Worm (Caenorhabditis elegans) whole organism, L4/young adult: Measurements from ENCODE around the gene R03G5.6.

ENCODE experiments used
- W03F9.2 ChIP-seq: fragments of 150-350 bp; optimal IDR thresholded peaks from 2 replicates; lab custom pipeline; 2014; ENCODE audit warnings: missing biosample characterization, missing genetic modification characterization
- dao-5 ChIP-seq: sonication (generic microtip); optimal IDR thresholded peaks from 2 replicates; lab custom pipeline; 2016; ENCODE audit warnings: missing genotype, missing genetic modification characterization, moderate library complexity, missing compliant biosample characterization
- him-1 ChIP-seq: sonication (generic microtip); optimal IDR thresholded peaks from 2 replicates; lab custom pipeline; 2016; ENCODE audit warnings: missing genotype, missing genetic modification reagents, missing genetic modification characterization, missing compliant biosample characterization

R03G5.6 gene

DNA sequence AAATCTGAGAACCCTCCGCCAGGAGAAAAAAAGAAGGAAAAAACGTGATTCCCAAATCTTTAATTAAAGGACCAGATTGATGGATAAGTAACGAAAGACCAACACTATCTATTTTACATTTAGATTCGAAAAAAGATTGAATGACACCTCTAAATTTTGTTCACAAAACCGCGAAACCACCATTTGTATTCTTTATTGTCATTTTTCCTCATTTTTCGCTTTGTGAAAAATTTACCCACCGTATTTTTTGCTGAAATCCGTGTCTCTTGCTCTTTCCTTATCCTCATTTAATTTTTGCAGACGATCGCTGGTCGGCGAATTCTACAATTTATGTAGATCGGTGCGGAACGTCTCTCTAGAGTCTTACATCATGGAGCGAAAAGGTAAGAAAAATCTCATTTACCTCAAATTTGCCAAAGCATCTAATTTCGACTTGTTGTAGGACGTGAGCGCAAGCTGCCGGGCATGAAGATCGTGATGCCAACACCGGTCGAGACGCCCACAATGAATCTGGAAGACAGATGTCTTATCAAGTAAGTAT, at the start of gene R03G5.6, which contains the start of gene sek-1:
TSS of gene R03G5.6 (minus strand) at position 491 of the 541 bp plus-strand sequence.
TSS of gene sek-1 (plus strand) at position 301 of the 541 bp plus-strand sequence.
- TF ChIP-seq him-1: no peak

DNA sequence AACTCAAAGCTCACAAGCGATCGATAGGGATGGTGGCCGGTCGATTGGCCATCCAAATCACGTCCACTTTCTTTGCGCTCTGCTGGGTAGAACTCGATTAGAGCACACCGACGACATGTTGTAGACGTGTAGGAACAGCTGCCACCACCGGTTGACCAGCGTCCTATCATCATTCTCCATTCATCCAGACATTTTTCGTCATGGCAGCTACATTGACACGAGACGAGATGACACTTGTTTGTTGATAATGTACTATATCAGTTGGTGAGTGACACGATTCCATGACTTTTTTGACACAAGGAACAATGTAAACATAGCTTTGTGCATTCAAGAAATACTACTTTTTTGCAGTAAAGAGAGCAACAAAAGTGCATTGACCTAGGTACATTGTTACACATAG, 49.8 kb upstream of the R03G5.6 start:
- no peak for TF ChIP-seq dao-5 (tag; lab: Kevin White, UChicago)
- TF ChIP-seq him-1: no peak
- no peak for TF ChIP-seq W03F9.2

DNA sequence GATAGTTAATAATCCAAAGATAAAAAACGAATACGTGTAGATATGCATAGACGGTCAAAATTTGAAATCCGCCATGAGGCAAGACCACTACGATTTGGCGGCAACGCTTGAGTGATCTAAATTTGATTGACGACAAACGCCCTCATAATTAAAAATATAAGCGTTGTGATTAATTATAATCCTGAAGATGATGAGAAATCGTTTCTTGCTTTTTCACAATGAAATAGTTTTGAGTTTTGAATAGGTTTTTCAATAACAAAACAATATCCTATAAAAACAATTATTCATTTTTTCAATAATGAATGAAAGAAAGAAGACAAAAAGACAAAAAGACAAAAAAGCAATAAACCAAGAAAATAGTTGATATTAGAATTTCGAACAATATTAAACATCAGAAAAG, 30.7 kb upstream of the R03G5.6 start, which contains the start of gene C54D2.6:
TSS of gene C54D2.6 (minus strand) at position 101 of the 400 bp plus-strand sequence.
- TF ChIP-seq W03F9.2 (no peak), dao-5 (tag; lab: Kevin White, UChicago) (no peak), him-1 (no peak)

- TF ChIP-seq dao-5 (tag; lab: Kevin White, UChicago) (no peak), W03F9.2 (no peak), him-1 (no peak)
Observed at ce11 chrX:7842241-7842640, 25.5 kb upstream of the R03G5.6 start, which contains the start of gene idpp-11. idpp-11 (plus strand) TSS chrX:7842541.

ce11 chrX:7839989-7840388, 23.3 kb upstream of the R03G5.6 start:
- TF ChIP-seq dao-5 (tag; lab: Kevin White, UChicago) (no peak), W03F9.2 (no peak), him-1 (no peak)

DNA sequence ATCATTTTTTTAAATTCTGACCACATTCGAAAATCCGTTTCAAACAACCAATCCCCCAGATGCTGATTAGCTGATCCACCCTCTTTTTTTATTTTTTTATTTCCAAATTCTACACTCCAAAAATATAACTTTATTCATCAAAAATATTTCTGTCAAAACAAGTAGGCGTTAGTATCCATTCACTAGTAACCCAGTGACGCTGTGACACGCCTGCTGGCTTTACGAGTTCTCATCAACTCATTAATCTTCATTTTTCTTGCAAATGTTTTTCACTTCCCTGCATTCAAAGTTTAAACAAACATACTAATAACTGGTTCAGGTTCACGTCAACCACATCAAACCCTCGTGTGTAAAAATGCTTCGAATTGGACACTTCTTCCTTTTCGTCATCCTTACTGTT, 21.9 kb upstream of the R03G5.6 start, which contains the start of gene nlp-101:
TSS of gene nlp-101 (plus strand) at position 301 of the 400 bp plus-strand sequence.
- TF ChIP-seq W03F9.2: no peak
- TF ChIP-seq him-1: no peak
- no peak for TF ChIP-seq dao-5 (tag; lab: Kevin White, UChicago)

DNA sequence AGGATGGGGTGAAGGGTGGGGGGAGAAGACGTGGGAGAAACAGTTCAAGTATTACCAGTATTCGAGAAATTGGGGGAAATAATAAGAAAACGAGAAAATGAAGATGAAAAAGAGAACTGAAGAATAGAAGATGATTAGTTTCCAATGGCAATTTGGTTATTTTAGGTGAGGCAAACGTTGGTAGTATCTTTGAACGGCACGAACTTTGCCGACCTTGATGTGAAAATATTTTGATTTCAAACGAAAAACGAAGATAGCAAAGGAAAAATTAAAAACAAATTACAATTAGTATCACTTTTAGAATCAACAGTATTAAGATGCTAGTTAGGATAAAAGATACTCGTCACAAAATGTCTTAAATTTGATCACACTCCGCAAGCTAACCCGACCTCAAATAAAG, 17.4 kb upstream of the R03G5.6 start, which contains the start of gene sul-3:
TSS of gene sul-3 (minus strand) at position 101 of the 400 bp plus-strand sequence.
- no peak for TF ChIP-seq him-1
- TF ChIP-seq dao-5 (tag; lab: Kevin White, UChicago): no peak
- TF ChIP-seq W03F9.2: no peak

- TF ChIP-seq him-1 (no peak), W03F9.2 (no peak), dao-5 (tag; lab: Kevin White, UChicago) (no peak)
Observed at ce11 chrX:7827989-7828388, 11.3 kb upstream of the R03G5.6 start.

ce11 chrX:7826590-7827260, 10.0 kb upstream of the R03G5.6 start:
- TF ChIP-seq W03F9.2 (no peak), dao-5 (tag; lab: Kevin White, UChicago) (no peak), him-1 (no peak)

DNA sequence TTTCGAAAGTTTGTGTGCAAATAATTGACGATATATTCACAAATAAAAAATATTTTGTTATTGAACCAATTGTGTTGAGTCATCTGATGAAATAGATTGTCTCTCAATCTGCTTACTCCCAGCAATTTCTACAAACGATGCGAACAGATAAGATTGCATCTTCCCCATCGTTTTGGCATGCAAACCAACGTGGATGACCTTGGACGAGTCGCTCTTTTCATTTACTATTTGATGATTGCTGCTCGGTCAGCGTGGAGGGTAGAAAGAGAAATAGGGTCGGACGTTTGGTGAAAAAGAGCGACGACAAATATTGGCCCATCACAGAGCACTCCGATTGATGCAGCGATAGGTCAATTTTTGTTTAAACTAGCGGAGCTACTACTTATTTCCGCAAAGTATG, 9.0 kb upstream of the R03G5.6 start:
- TF ChIP-seq W03F9.2 (no peak), dao-5 (tag; lab: Kevin White, UChicago) (no peak), him-1 (no peak)

- TF ChIP-seq W03F9.2 (peak; percentile 66), dao-5 (tag; lab: Kevin White, UChicago) (no peak), him-1 (peak; percentile 97)
Observed at ce11 chrX:7823108-7823704, 6.5 kb upstream of the R03G5.6 start, which contains the start of gene eef-1A.2. eef-1A.2 (plus strand) TSS chrX:7823654.

- TF ChIP-seq him-1: no peak
Observed at ce11 chrX:7817555-7817954, 831 bp upstream of the R03G5.6 start.

ce11 chrX:7815230-7815629, 1.5 kb downstream of the R03G5.6 start:
- TF ChIP-seq W03F9.2: no peak
- TF ChIP-seq dao-5 (tag; lab: Kevin White, UChicago): no peak
- TF ChIP-seq him-1: no peak

ce11 chrX:7814747-7815146, 2.0 kb downstream of the R03G5.6 start:
- TF ChIP-seq dao-5 (tag; lab: Kevin White, UChicago) (no peak), W03F9.2 (no peak), him-1 (no peak)

DNA sequence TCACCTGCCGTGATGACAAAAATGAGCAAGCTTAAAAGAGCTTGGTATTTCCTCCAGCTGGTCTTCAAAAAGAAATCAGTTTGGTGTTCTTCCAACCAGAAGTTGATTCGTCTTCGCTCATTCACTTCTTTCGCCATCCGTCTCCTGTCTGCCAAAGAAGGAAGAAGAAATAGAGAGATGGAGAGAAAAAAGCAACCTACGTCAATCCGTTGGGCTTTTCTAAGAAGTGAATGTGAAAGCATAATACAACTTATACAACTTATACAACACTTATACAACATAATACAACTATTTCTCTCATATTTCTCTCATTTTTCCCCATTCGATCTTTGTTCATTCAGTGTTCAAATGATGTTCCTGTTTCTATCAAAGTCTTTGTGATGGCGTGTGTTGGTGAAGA, 5.7 kb downstream of the R03G5.6 start:
- TF ChIP-seq W03F9.2 (no peak), him-1 (no peak), dao-5 (tag; lab: Kevin White, UChicago) (no peak)
